Worm (Caenorhabditis elegans): Measurements from ENCODE around the gene F58A6.9.

F58A6.9 gene

DNA sequence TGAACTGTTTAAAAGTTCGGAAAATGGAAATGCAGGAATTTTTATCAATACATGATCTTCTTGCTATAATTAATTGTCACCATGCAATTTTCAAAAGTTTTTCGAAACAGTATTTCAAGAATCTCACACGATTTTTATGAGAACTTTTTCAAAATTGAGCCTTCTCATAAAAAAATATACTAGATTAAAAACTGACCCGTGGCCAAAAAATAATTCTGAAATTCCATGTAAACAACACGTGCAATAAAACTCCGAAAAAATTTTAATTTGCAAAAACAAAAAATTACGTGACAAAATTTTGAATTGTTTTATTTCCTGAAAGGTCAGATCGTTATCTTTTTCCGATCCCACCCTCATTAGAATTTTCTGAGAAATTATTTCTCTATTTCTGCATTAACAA, 36.8 kb upstream of the F58A6.9 start, which contains the start of gene C34F11.5:
TSS of gene C34F11.5 (plus strand) at position 301 of the 400 bp plus-strand sequence.
- TF ChIP-seq nhr-237 (tag; optimal IDR thresholded peaks at IDR 0.05) (no peak), M03D4.4 (tag; optimal IDR thresholded peaks at IDR 0.05) (no peak), tbx-8 (GFP tag; optimal IDR thresholded peaks at IDR 0.05) (no peak), ztf-11 (tag; optimal IDR thresholded peaks at IDR 0.05) (no peak), unc-120 (tag; optimal IDR thresholded peaks at IDR 0.05; ENCODE audit: poor library complexity, severe bottlenecking) (no peak), nhr-2 (tag; optimal IDR thresholded peaks at IDR 0.05) (no peak), cnd-1 (tag; optimal IDR thresholded peaks at IDR 0.05) (no peak), elt-3 (tag; optimal IDR thresholded peaks at IDR 0.05) (no peak), ces-1 (GFP tag; optimal IDR thresholded peaks at IDR 0.05) (no peak), ceh-83 (GFP tag; optimal IDR thresholded peaks at IDR 0.05) (no peak), lin-32 (GFP tag; optimal IDR thresholded peaks at IDR 0.05) (no peak), lin-13 (tag; optimal IDR thresholded peaks at IDR 0.05) (no peak), bed-3 (GFP tag; optimal IDR thresholded peaks at IDR 0.05) (no peak), blmp-1 (tag; optimal IDR thresholded peaks at IDR 0.05) (no peak), elt-1 (tag; optimal IDR thresholded peaks at IDR 0.05; ENCODE audit: borderline replicate concordance, insufficient read depth) (no peak), nhr-76 (tag; optimal IDR thresholded peaks at IDR 0.05) (no peak)

- TF ChIP-seq sem-2 (GFP tag; optimal IDR thresholded peaks at IDR 0.05) (no peak), lsy-2 (tag; optimal IDR thresholded peaks at IDR 0.05) (no peak), snpc-4 (tag; optimal IDR thresholded peaks at IDR 0.05) (no peak), unc-62 (GFP tag; optimal IDR thresholded peaks at IDR 0.05) (no peak)
Observed at ce11 chrII:5194066-5194465, 35.4 kb upstream of the F58A6.9 start, which contains the start of gene msp-49. Gene msp-49, plus strand, starts transcription at chrII:5194366.

DNA sequence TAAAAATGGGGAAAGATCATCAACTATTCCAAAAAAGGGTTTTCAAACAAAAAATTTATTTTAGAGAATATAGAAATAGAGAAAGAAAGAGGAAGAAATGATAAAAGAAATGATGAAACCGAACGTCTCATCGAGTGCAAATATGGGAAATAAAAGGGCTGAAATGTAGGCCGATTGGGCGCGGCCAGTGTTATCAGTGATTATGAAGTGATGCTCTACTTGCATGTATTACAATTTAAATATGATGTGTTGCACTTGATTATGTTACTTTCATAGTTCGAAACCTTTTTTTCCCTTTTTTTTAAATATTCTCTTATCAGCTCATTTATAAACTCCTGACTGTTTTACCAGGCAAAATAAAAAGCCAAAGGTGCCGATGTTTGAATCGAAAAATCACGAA, 33.1 kb upstream of the F58A6.9 start:
- TF ChIP-seq unc-62 (GFP tag; optimal IDR thresholded peaks at IDR 0.05): no peak

- no peak for TF ChIP-seq bed-3 (GFP tag; optimal IDR thresholded peaks at IDR 0.05)
- no peak for TF ChIP-seq pha-4 (tag; optimal IDR thresholded peaks at IDR 0.05)
- TF ChIP-seq ces-1 (GFP tag; optimal IDR thresholded peaks at IDR 0.05): no peak
- TF ChIP-seq mls-2 (tag; optimal IDR thresholded peaks at IDR 0.05): no peak
- no peak for TF ChIP-seq elt-1 (tag; optimal IDR thresholded peaks at IDR 0.05; ENCODE audit: borderline replicate concordance, insufficient read depth)
- no peak for TF ChIP-seq sem-2 (GFP tag; optimal IDR thresholded peaks at IDR 0.05)
- no peak for TF ChIP-seq ceh-39 (tag; optimal IDR thresholded peaks at IDR 0.05)
Observed at ce11 chrII:5187934-5188333, 29.3 kb upstream of the F58A6.9 start.

DNA sequence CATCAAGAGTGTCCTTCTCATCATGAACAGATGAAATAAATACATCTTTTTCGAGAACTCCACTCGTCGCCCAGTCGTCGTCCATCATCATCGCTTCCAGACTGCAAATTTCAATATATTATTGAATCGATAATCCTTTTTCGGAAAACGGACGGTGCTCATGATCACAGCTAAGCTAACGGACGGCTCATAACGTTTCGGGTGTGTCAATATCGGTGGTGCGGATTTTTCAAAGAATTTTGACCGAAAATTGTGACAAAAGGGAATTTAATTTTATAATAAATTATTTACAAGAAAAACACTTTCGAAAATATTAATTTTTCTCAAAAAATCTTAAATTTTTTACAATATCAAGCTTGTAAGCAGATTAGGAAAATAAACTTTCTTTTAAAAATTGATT, 28.8 kb upstream of the F58A6.9 start, which contains the start of gene crh-2:
TSS of gene crh-2 (minus strand) at position 101 of the 400 bp plus-strand sequence.
- TF ChIP-seq zip-8 (tag; optimal IDR thresholded peaks at IDR 0.05) (no peak), ces-1 (GFP tag; optimal IDR thresholded peaks at IDR 0.05) (no peak)

DNA sequence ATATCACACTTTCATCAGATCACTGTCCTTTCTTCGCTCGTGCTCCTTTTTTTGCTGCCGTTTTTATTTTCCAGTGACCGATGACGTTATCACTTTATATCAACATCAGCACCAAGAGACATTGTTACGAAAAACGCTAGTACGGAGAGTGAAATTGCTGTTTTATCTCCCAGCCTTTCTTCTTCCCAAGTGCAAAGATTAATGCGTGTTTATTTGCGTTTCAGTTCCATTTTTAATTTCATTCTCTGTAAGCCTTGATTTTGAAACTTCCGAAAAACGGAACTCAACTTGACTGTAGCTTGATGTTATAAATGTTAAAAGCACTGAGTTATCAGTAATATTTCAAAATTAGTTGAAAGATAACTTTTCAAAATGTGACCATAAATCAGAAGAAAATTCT, 28.2 kb upstream of the F58A6.9 start:
- TF ChIP-seq elt-1 (tag; optimal IDR thresholded peaks at IDR 0.05; ENCODE audit: borderline replicate concordance, insufficient read depth) (no peak), snpc-4 (tag; optimal IDR thresholded peaks at IDR 0.05) (no peak), pha-4 (tag; optimal IDR thresholded peaks at IDR 0.05) (no peak), ceh-43 (GFP tag; optimal IDR thresholded peaks at IDR 0.05) (no peak), lin-32 (GFP tag; optimal IDR thresholded peaks at IDR 0.05) (no peak), nhr-2 (tag; optimal IDR thresholded peaks at IDR 0.05) (no peak), flh-1 (GFP tag; optimal IDR thresholded peaks at IDR 0.05) (no peak), mls-2 (tag; optimal IDR thresholded peaks at IDR 0.05) (no peak), M03D4.4 (tag; optimal IDR thresholded peaks at IDR 0.05) (no peak), ceh-39 (tag; optimal IDR thresholded peaks at IDR 0.05) (no peak), tbx-8 (GFP tag; optimal IDR thresholded peaks at IDR 0.05) (no peak), unc-120 (tag; optimal IDR thresholded peaks at IDR 0.05; ENCODE audit: poor library complexity, severe bottlenecking) (no peak), drap-1 (GFP tag; optimal IDR thresholded peaks at IDR 0.05) (no peak), unc-39 (tag; optimal IDR thresholded peaks at IDR 0.05) (no peak), elt-3 (tag; optimal IDR thresholded peaks at IDR 0.05) (no peak), lin-13 (tag; optimal IDR thresholded peaks at IDR 0.05) (no peak), ceh-83 (GFP tag; optimal IDR thresholded peaks at IDR 0.05) (no peak), mab-5 (tag; optimal IDR thresholded peaks at IDR 0.05) (no peak), blmp-1 (tag; optimal IDR thresholded peaks at IDR 0.05) (no peak), nhr-12 (tag; optimal IDR thresholded peaks at IDR 0.05) (no peak)
